Worm (Caenorhabditis elegans) whole organism, L4 larva: ENCODE measurements around the gene fbxb-99.
A peak's percentile ranks its signal among the peaks of the same experiment; 100 is the strongest.

ENCODE experiments used
- F26F4.8 ChIP-seq: fragments of 200-800 bp; sonication (Bioruptor generic); conservative IDR thresholded peaks from 2 replicates; pipeline ENCODE4 v1.3.6; 2022; ENCODE audit warnings: missing genetic modification characterization, missing compliant biosample characterization
- F37D6.2 ChIP-seq: sonication (generic microtip); optimal IDR thresholded peaks from 2 replicates; lab custom pipeline; 2016; ENCODE audit warnings: mild to moderate bottlenecking, missing genetic modification characterization, missing compliant biosample characterization
- ZK546.5 ChIP-seq, 2 experiments: sonication (generic microtip); optimal IDR thresholded peaks; 2 replicates each; lab custom pipeline; 2017; ENCODE audit warnings: missing biosample characterization in 2 of 2, missing genetic modification characterization in 2 of 2
- ceh-20 ChIP-seq: fragments of 200-800 bp; sonication (Bioruptor generic); IDR thresholded peaks from 2 replicates; pipeline ENCODE4 v1.3.6; 2022; ENCODE audit warnings: missing genetic modification reagents, missing genetic modification characterization, missing compliant biosample characterization
- ceh-28 ChIP-seq: fragments of 150-350 bp; optimal IDR thresholded peaks from 2 replicates; lab custom pipeline; 2014; ENCODE audit warnings: missing biosample characterization, missing genetic modification reagents, missing genetic modification characterization
- ceh-32 ChIP-seq: sonication (generic microtip); optimal IDR thresholded peaks from 2 replicates; lab custom pipeline; 2016; ENCODE audit warnings: mild to moderate bottlenecking, missing genetic modification characterization, missing compliant biosample characterization; ENCODE audit not compliant: poor library complexity
- daf-16 ChIP-seq, 3 experiments: sonication (generic microtip); optimal IDR thresholded peaks; 2 replicates each; lab custom pipeline; 2016 to 2017; ENCODE audit warnings: missing genetic modification characterization in 3 of 3, missing genetic modification reagents in 3 of 3, mild to moderate bottlenecking in 2 of 3, missing compliant biosample characterization in 2 of 3, missing biosample characterization in 1 of 3, moderate library complexity in 1 of 3
- daf-19 ChIP-seq: fragments of 200-800 bp; sonication (Bioruptor generic); conservative IDR thresholded peaks from 2 replicates; pipeline ENCODE4 v1.3.6; 2022; ENCODE audit warnings: missing genetic modification characterization, missing compliant biosample characterization
- dmd-6 ChIP-seq: fragments of 200-800 bp; sonication (Bioruptor generic); IDR thresholded peaks from 2 replicates; pipeline ENCODE4 v1.3.6; 2022; ENCODE audit warnings: missing genetic modification reagents, missing genetic modification characterization, missing compliant biosample characterization
- dpl-1 ChIP-seq: fragments of 150-350 bp; optimal IDR thresholded peaks from 2 replicates; lab custom pipeline; 2014; ENCODE audit warnings: missing biosample characterization, missing genetic modification reagents, missing genetic modification characterization
- dve-1 ChIP-seq: sonication (generic microtip); optimal IDR thresholded peaks from 2 replicates; lab custom pipeline; 2017; ENCODE audit warnings: antibody characterized with exemption, mild to moderate bottlenecking, missing genetic modification characterization, missing compliant biosample characterization; ENCODE audit not compliant: insufficient read depth
- hlh-11 ChIP-seq: fragments of 200-800 bp; sonication (Bioruptor generic); optimal IDR thresholded peaks from 2 replicates; lab custom pipeline; 2018; ENCODE audit warnings: mild to moderate bottlenecking, missing genetic modification characterization, missing compliant biosample characterization
- hlh-30 ChIP-seq: sonication (generic microtip); optimal IDR thresholded peaks from 2 replicates; lab custom pipeline; 2017; ENCODE audit warnings: antibody characterized with exemption, mild to moderate bottlenecking, missing genetic modification characterization, missing compliant biosample characterization; ENCODE audit not compliant: insufficient read depth
- hmg-1.1 ChIP-seq: fragments of 200-800 bp; sonication (Bioruptor generic); IDR thresholded peaks from 2 replicates; pipeline ENCODE4 v1.3.6; 2022; ENCODE audit warnings: missing genetic modification reagents, missing genetic modification characterization, missing compliant biosample characterization
- lin-13 ChIP-seq: fragments of 150-350 bp; optimal IDR thresholded peaks from 2 replicates; lab custom pipeline; 2014; ENCODE audit warnings: missing biosample characterization, missing genetic modification reagents, missing genetic modification characterization
- lin-38 ChIP-seq: fragments of 200-800 bp; sonication (Bioruptor generic); IDR thresholded peaks from 2 replicates; pipeline ENCODE4 v1.3.6; 2022; ENCODE audit warnings: missing genetic modification reagents, missing genetic modification characterization, missing compliant biosample characterization
- lsy-2 ChIP-seq, 2 experiments: fragments of 150-350 bp in 1 of 2; sonication (generic microtip) in 1 of 2; optimal IDR thresholded peaks; 2 replicates each; lab custom pipeline; 2014 to 2017; ENCODE audit warnings: missing biosample characterization in 2 of 2, missing genetic modification characterization in 2 of 2
- madf-9 ChIP-seq: fragments of 200-800 bp; sonication (Bioruptor generic); conservative IDR thresholded peaks from 2 replicates; pipeline ENCODE4 v1.3.6; 2022; ENCODE audit warnings: missing genetic modification reagents, missing genetic modification characterization, missing compliant biosample characterization
- mdl-1 ChIP-seq, 2 experiments: fragments of 150-350 bp in 1 of 2; sonication (generic microtip) in 1 of 2; optimal IDR thresholded peaks; 2 replicates each; lab custom pipeline; 2014 to 2017; ENCODE audit warnings: missing biosample characterization in 2 of 2, missing genetic modification characterization in 2 of 2
- mep-1 ChIP-seq: fragments of 150-350 bp; sonication (generic microtip); optimal IDR thresholded peaks from 3 replicates; lab custom pipeline; 2014; ENCODE audit warnings: missing biosample characterization, missing genetic modification characterization
- mes-2 ChIP-seq: sonication (generic microtip); optimal IDR thresholded peaks from 2 replicates; lab custom pipeline; 2016; ENCODE audit warnings: missing genotype, mild to moderate bottlenecking, missing genetic modification characterization, missing compliant biosample characterization; ENCODE audit not compliant: poor library complexity, severe bottlenecking
- nhr-10 ChIP-seq: fragments of 150-350 bp; optimal IDR thresholded peaks from 2 replicates; lab custom pipeline; 2014; ENCODE audit warnings: missing biosample characterization, missing genetic modification characterization
- nhr-102 ChIP-seq: sonication (generic microtip); optimal IDR thresholded peaks from 2 replicates; lab custom pipeline; 2016; ENCODE audit warnings: mild to moderate bottlenecking, missing genetic modification characterization, moderate library complexity, missing compliant biosample characterization
- nhr-111 ChIP-seq: fragments of 200-800 bp; sonication (Bioruptor generic); optimal IDR thresholded peaks from 2 replicates; lab custom pipeline; 2018; ENCODE audit warnings: mild to moderate bottlenecking, missing genetic modification characterization, missing compliant biosample characterization
- nhr-28 ChIP-seq: fragments of 150-350 bp; optimal IDR thresholded peaks from 2 replicates; lab custom pipeline; 2014; ENCODE audit warnings: missing biosample characterization, missing genetic modification characterization
- nhr-41 ChIP-seq: fragments of 200-800 bp; sonication (Bioruptor generic); IDR thresholded peaks from 2 replicates; pipeline ENCODE4 v1.3.6; 2022; ENCODE audit warnings: missing genetic modification reagents, missing genetic modification characterization, missing compliant biosample characterization
- nhr-6 ChIP-seq: fragments of 150-350 bp; optimal IDR thresholded peaks from 2 replicates; lab custom pipeline; 2014; ENCODE audit warnings: missing biosample characterization, missing genetic modification characterization
- pha-4 ChIP-seq, 2 experiments: fragments of 150-350 bp in 1 of 2; fragments of 200-800 bp in 1 of 2; sonication (Bioruptor generic) in 1 of 2; IDR thresholded peaks in 1 of 2; optimal IDR thresholded peaks in 1 of 2; 2 replicates each; pipeline versions ENCODE4 v1.3.6 to Lab custom; 2014 to 2022; ENCODE audit warnings: missing genetic modification characterization in 2 of 2, missing genetic modification reagents in 2 of 2, missing biosample characterization in 1 of 2, missing compliant biosample characterization in 1 of 2
- php-3 ChIP-seq: fragments of 200-800 bp; sonication (Bioruptor generic); IDR thresholded peaks from 2 replicates; pipeline ENCODE4 v1.3.6; 2022; ENCODE audit warnings: missing genetic modification reagents, missing genetic modification characterization, missing compliant biosample characterization
- pqm-1 ChIP-seq: sonication (generic microtip); optimal IDR thresholded peaks from 2 replicates; lab custom pipeline; 2017; ENCODE audit warnings: missing biosample characterization, missing genetic modification characterization
- rbr-2 ChIP-seq: sonication (generic microtip); optimal IDR thresholded peaks from 2 replicates; lab custom pipeline; 2016; ENCODE audit warnings: missing genotype, missing genetic modification characterization, missing compliant biosample characterization
- snpc-4 ChIP-seq: fragments of 150-350 bp; optimal IDR thresholded peaks from 2 replicates; lab custom pipeline; 2014; ENCODE audit warnings: missing biosample characterization, missing genetic modification characterization
- spr-1 ChIP-seq: sonication (generic microtip); optimal IDR thresholded peaks from 2 replicates; lab custom pipeline; 2016; ENCODE audit warnings: mild to moderate bottlenecking, missing genetic modification characterization, missing compliant biosample characterization
- tra-1 ChIP-seq: fragments of 200-800 bp; sonication (Bioruptor generic); IDR thresholded peaks from 2 replicates; pipeline ENCODE4 v1.3.6; 2022; ENCODE audit warnings: missing genetic modification reagents, missing genetic modification characterization, missing compliant biosample characterization
- unc-39 ChIP-seq: sonication (generic microtip); optimal IDR thresholded peaks from 2 replicates; lab custom pipeline; 2017; ENCODE audit warnings: missing biosample characterization, missing genetic modification characterization
- unc-62 ChIP-seq, 3 experiments: fragments of 150-350 bp in 1 of 3; sonication (generic microtip); optimal IDR thresholded peaks in 2 of 3; peaks in 1 of 3; 1 replicate in 1 of 3; 2 replicates in 2 of 3; lab custom pipeline; 2014 to 2017; ENCODE audit warnings: missing biosample characterization in 3 of 3, missing genetic modification characterization in 3 of 3, missing genetic modification reagents in 3 of 3, missing genotype in 1 of 3
- zfp-3 ChIP-seq: fragments of 200-800 bp; sonication (Bioruptor generic); conservative IDR thresholded peaks from 2 replicates; pipeline ENCODE4 v1.3.6; 2022; ENCODE audit warnings: missing genetic modification reagents, missing genetic modification characterization, missing compliant biosample characterization

Gene fbxb-99

DNA sequence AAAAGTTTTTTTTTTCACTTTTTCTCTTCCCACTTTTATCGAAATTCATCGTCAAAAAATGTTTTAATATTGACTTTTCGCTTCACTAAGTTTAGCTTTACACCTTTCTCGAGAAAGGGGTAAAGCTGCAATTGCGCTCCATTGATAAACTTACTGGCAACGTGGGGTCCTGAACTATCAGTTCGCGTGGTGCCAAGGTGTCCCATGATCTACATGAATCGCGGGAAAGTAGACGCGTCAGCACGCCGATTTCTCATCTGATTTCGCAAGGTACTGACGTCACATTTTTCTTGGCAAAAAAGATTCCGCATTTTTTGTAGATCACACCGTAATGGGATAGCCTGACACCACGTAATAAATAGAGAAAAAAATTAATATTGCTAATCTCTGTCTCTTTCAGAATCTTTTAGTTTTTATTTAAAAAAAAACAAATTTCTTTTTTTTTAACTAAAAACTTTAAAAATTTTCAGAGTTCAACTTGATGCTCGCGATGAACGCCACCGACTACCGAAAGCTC lies 18.6 kb upstream of the fbxb-99 start, which contains the start of gene lido-15:
TSS of gene lido-15 (plus strand) at position 467 of the 517 bp plus-strand sequence.
- no peak for TF ChIP-seq ceh-28 (tag; lab: Kevin White, UChicago)
- TF ChIP-seq daf-19 (GFP tag; lab: Robert Waterston, UW): no peak
- no peak for TF ChIP-seq dpl-1 (GFP tag; lab: Kevin White, UChicago)
- no peak for TF ChIP-seq hmg-1.1 (GFP tag; lab: Robert Waterston, UW)
- peak in 1 of 2 experiments; percentile 64 for TF ChIP-seq unc-62 (GFP tag; optimal IDR thresholded peaks at IDR 0.05 in 1 of 2; lab: Kevin White, UChicago)
- TF ChIP-seq unc-62 (tag; optimal IDR thresholded peaks at IDR 0.05; lab: Kevin White, UChicago): no peak
- no peak for TF ChIP-seq nhr-111 (GFP tag; lab: Kevin White, UChicago)
- peak; percentile 51 for TF ChIP-seq hlh-30
- TF ChIP-seq lin-38 (GFP tag; lab: Robert Waterston, UW): peak; percentile 42
- TF ChIP-seq snpc-4 (tag; lab: Kevin White, UChicago): no peak
- TF ChIP-seq tra-1 (GFP tag; lab: Robert Waterston, UW): no peak
- TF ChIP-seq nhr-28 (tag; lab: Kevin White, UChicago): no peak
- TF ChIP-seq F37D6.2 (tag; lab: Kevin White, UChicago): no peak

DNA sequence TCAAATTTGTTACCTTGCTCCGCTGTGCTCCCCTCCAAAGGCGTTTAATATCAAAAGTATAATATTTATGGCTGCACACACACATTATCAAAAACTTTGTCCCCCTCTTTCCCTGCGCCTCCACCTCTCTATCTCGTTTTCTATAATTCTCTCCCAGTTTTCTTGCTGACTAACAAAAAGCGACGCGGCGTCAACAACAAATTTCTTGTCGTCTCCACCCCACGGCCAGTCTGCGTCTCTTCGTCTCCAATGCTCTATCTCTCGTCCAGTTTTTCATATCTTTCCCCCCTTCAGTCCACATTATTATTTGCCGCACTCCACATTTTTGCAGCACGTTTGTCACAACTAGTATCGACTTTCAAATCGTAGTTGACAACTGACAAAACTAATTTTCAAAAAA lies 17.3 kb upstream of the fbxb-99 start:
- TF ChIP-seq nhr-41 (GFP tag; lab: Robert Waterston, UW): no peak
- TF ChIP-seq nhr-10 (tag; lab: Kevin White, UChicago): no peak
- TF ChIP-seq php-3 (GFP tag; lab: Robert Waterston, UW): 0 out of 2 replicates have a peak, but pooled peaks have one; percentile 36
- TF ChIP-seq unc-62 (GFP tag; optimal IDR thresholded peaks at IDR 0.05 in 1 of 2; lab: Kevin White, UChicago): peak in 1 of 2 experiments; percentile 81
- no peak for TF ChIP-seq unc-62 (tag; optimal IDR thresholded peaks at IDR 0.05; lab: Kevin White, UChicago)
- peak; percentile 87 for TF ChIP-seq dve-1 (tag; lab: Kevin White, UChicago)
- peak; percentile 85 for TF ChIP-seq mep-1
- no peak for TF ChIP-seq ceh-32 (tag; lab: Kevin White, UChicago)
- no peak for TF ChIP-seq unc-39
- TF ChIP-seq lsy-2 (tag; optimal IDR thresholded peaks at IDR 0.05; lab: Kevin White, UChicago): peak in 1 of 2 experiments; percentile 49
- 0 out of 2 replicates have a peak, but pooled peaks have one; percentile 7 for TF ChIP-seq lin-38 (GFP tag; lab: Robert Waterston, UW)
- peak in 1 of 2 experiments; percentile 5 for TF ChIP-seq mdl-1 (tag; optimal IDR thresholded peaks at IDR 0.05; lab: Kevin White, UChicago)
- peak; percentile 76 for TF ChIP-seq nhr-28 (tag; lab: Kevin White, UChicago)
- peak; percentile 30 for TF ChIP-seq nhr-102 (tag; lab: Kevin White, UChicago)
- peak in 1 of 2 experiments; percentile 64 for TF ChIP-seq daf-16 (GFP tag; optimal IDR thresholded peaks at IDR 0.05; lab: Kevin White, UChicago)
- TF ChIP-seq daf-16 (tag; optimal IDR thresholded peaks at IDR 0.05; lab: Kevin White, UChicago): peak; percentile 77
- peak; percentile 36; the same call in 1 of the 2 replicates for TF ChIP-seq dmd-6
- TF ChIP-seq F26F4.8 (GFP tag; lab: Robert Waterston, UW): no peak
- TF ChIP-seq pha-4 (GFP tag; IDR thresholded peaks at IDR 0.05; lab: Robert Waterston, UW): no peak
- TF ChIP-seq pha-4 (tag; optimal IDR thresholded peaks at IDR 0.05; lab: Kevin White, UChicago): peak; percentile 75
- no peak for TF ChIP-seq ZK546.5 (tag; optimal IDR thresholded peaks at IDR 0.05; lab: Kevin White, UChicago)
- TF ChIP-seq ceh-20 (GFP tag; lab: Robert Waterston, UW): no peak
- TF ChIP-seq hlh-30: peak; percentile 34
- peak; percentile 24 for TF ChIP-seq lin-13 (GFP tag; lab: Kevin White, UChicago)
- peak; percentile 35 for TF ChIP-seq pqm-1 (tag; lab: Kevin White, UChicago)
- TF ChIP-seq dpl-1 (GFP tag; lab: Kevin White, UChicago): peak; percentile 13
- peak; percentile 68 for TF ChIP-seq rbr-2
- peak; percentile 63 for TF ChIP-seq hlh-11
- no peak for TF ChIP-seq zfp-3 (GFP tag; lab: Robert Waterston, UW)
- peak; percentile 32; the same call in 1 of the 2 replicates for TF ChIP-seq hmg-1.1 (GFP tag; lab: Robert Waterston, UW)
- peak; percentile 42 for TF ChIP-seq nhr-6
- TF ChIP-seq madf-9 (GFP tag; lab: Robert Waterston, UW): no peak
- TF ChIP-seq mes-2 (tag; lab: Kevin White, UChicago): peak; percentile 47
- TF ChIP-seq spr-1 (tag; lab: Kevin White, UChicago): peak; percentile 27
